Fruit fly (Drosophila melanogaster) whole organism, adult: ENCODE results near the gene mor.

ENCODE experiments used
- CG11617 ChIP-seq: fragments of 200-800 bp; sonication (Bioruptor generic); optimal IDR thresholded peaks from 2 replicates; lab custom pipeline; 2017; ENCODE audit warnings: mild to moderate bottlenecking, missing biosample characterization, missing genetic modification reagents, missing genetic modification characterization
- CG1620 ChIP-seq: fragments of 200-800 bp; sonication (Bioruptor generic); optimal IDR thresholded peaks from 2 replicates; lab custom pipeline; 2016; ENCODE audit warnings: missing biosample characterization, missing genetic modification characterization
- CG33017 ChIP-seq: fragments of 200-800 bp; sonication (Bioruptor generic); optimal IDR thresholded peaks from 2 replicates; lab custom pipeline; 2018; ENCODE audit warnings: missing biosample characterization, mild to moderate bottlenecking, missing genetic modification characterization, moderate library complexity
- CG5204 ChIP-seq: fragments of 200-800 bp; sonication (Bioruptor generic); optimal IDR thresholded peaks from 2 replicates; lab custom pipeline; 2016; ENCODE audit warnings: missing biosample characterization, missing genetic modification characterization
- CG7045 ChIP-seq: fragments of 200-800 bp; sonication (Bioruptor generic); optimal IDR thresholded peaks from 2 replicates; lab custom pipeline; 2017; ENCODE audit warnings: missing biosample characterization, mild to moderate bottlenecking, missing genetic modification characterization
- CG7101 ChIP-seq: fragments of 200-800 bp; sonication (Bioruptor generic); optimal IDR thresholded peaks from 2 replicates; lab custom pipeline; 2018; ENCODE audit warnings: missing biosample characterization, mild to moderate bottlenecking, missing genetic modification characterization, moderate library complexity
- Clk ChIP-seq: fragments of 200-800 bp; sonication (Bioruptor generic); optimal IDR thresholded peaks from 2 replicates; lab custom pipeline; 2017; ENCODE audit warnings: missing biosample characterization, missing genetic modification characterization
- Crg-1 ChIP-seq: fragments of 200-800 bp; sonication (Bioruptor generic); optimal IDR thresholded peaks from 2 replicates; lab custom pipeline; 2016; ENCODE audit warnings: missing biosample characterization, missing genetic modification characterization
- Hr96 ChIP-seq: fragments of 200-800 bp; sonication (Bioruptor generic); optimal IDR thresholded peaks from 2 replicates; lab custom pipeline; 2016; ENCODE audit warnings: missing biosample characterization, missing genetic modification characterization
- Mnt ChIP-seq: fragments of 200-800 bp; sonication (Bioruptor generic); optimal IDR thresholded peaks from 2 replicates; lab custom pipeline; 2016; ENCODE audit warnings: missing biosample characterization, mild to moderate bottlenecking, missing genetic modification characterization
- cic ChIP-seq: fragments of 200-800 bp; sonication (Bioruptor generic); optimal IDR thresholded peaks from 2 replicates; lab custom pipeline; 2017; ENCODE audit warnings: missing biosample characterization, mild to moderate bottlenecking, missing genetic modification characterization, moderate library complexity
- cnc ChIP-seq, 2 experiments: fragments of >200 bp; optimal IDR thresholded peaks; 2 replicates each; lab custom pipeline; 2017
- kay ChIP-seq: fragments of 200-800 bp; sonication (Bioruptor generic); peaks from one replicate; lab custom pipeline; 2016; ENCODE audit warnings: missing biosample characterization, missing genetic modification characterization, borderline replicate concordance
- ovo ChIP-seq: fragments of 200-800 bp; sonication (Bioruptor generic); optimal IDR thresholded peaks from 2 replicates; lab custom pipeline; 2016; ENCODE audit warnings: missing biosample characterization, missing genetic modification characterization
- pad ChIP-seq: fragments of 200-800 bp; sonication (Bioruptor generic); optimal IDR thresholded peaks from 3 replicates; lab custom pipeline; 2017; ENCODE audit warnings: missing biosample characterization, missing genetic modification characterization, mild to moderate bottlenecking, moderate library complexity, missing genetic modification reagents
- toe ChIP-seq: fragments of 200-800 bp; sonication (Bioruptor generic); optimal IDR thresholded peaks from 2 replicates; lab custom pipeline; 2016; ENCODE audit warnings: missing biosample characterization, missing genetic modification characterization

Gene mor

DNA sequence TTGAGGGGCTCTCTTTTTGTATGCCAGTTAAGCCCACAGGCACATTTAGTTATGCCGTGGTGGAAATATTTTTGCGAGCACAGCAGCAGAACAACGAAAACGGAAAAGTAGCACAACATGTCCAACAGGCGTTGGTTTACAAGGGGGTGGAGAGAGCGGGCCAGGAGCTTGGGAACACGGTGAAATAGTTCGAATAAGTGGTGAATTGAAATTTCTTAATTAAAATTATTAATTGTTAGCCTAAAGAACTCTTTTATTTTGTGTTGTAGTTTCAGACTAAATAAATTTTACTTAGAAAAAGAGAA, 52.5 kb downstream of the mor start:
- TF ChIP-seq cnc (optimal IDR thresholded peaks at IDR 0.05; lab: Kevin White, UChicago): no peak
- no peak for TF ChIP-seq Hr96
- no peak for TF ChIP-seq Clk (GFP tag; lab: Kevin White, UChicago)
- no peak for TF ChIP-seq pad (GFP tag; lab: Kevin White, UChicago)
- TF ChIP-seq Mnt: no peak
- no peak for TF ChIP-seq cic (GFP tag; lab: Kevin White, UChicago)
- no peak for TF ChIP-seq CG1620 (GFP tag; lab: Kevin White, UChicago)
- TF ChIP-seq CG11617 (GFP tag; lab: Kevin White, UChicago): no peak
- no peak for TF ChIP-seq toe
- no peak for TF ChIP-seq ovo (GFP tag; lab: Kevin White, UChicago)

DNA sequence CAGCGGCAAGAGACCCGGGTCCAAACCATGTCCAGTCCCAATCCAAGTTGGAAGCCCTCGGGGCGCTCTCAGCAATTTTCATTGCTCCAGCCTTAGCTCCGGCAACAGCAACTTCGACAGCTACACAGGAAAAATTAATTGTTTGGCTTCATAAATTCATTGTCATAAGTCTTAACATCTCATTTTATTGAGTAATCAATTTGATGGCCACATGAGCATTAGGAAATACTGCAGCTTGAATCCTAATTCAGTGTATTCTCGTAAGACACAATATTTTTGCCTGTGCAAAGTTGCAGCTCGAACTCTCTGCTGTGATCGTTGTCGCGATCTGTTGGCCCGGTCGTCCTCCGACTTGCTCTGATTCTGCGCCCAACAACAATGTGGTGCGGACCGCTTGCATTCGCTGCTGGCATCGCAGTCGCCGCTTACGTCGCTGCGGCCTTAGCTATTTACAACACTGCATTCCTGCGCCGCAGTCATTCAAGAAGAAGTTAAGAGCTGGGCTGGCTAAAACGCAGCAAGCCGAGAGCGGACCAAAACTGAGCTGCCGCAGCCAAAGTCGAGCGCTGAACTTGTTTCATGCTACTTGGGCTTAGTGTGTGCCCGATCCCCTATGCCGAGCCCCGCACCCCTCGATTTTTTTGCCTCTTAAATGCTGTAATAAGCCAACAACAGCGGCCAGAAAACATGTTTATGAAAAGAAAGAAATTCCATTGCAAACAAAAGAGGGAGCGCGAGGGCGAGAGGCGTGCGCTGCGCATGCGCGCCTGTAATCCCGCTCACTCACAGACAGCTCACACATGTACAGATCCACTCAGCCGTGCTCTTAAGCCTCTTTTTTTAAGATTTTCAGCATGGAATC, 53.1 kb downstream of the mor start:
- TF ChIP-seq CG5204 (GFP tag; lab: Kevin White, UChicago) (no peak), CG7101 (tag; lab: Kevin White, UChicago) (no peak), kay (no peak), Clk (GFP tag; lab: Kevin White, UChicago) (no peak), pad (GFP tag; lab: Kevin White, UChicago) (no peak), CG33017 (tag; lab: Kevin White, UChicago) (no peak), CG1620 (GFP tag; lab: Kevin White, UChicago) (no peak), CG7045 (GFP tag; lab: Kevin White, UChicago) (no peak), Crg-1 (GFP tag; lab: Kevin White, UChicago) (no peak), Mnt (no peak), CG11617 (GFP tag; lab: Kevin White, UChicago) (no peak), cic (GFP tag; lab: Kevin White, UChicago) (no peak)
